Worm (Caenorhabditis elegans): ENCODE results near the gene ttll-15.

- TF ChIP-seq snpc-4 (tag; optimal IDR thresholded peaks at IDR 0.05) (no peak), egl-5 (tag; optimal IDR thresholded peaks at IDR 0.05) (no peak), nfya-1 (tag; optimal IDR thresholded peaks at IDR 0.05; ENCODE audit: insufficient read depth) (no peak), nhr-23 (tag; optimal IDR thresholded peaks at IDR 0.05) (no peak)
Observed at ce11 chrV:10313953-10314352, 44.4 kb upstream of the ttll-15 start, which contains the start of gene gcy-6.

All from whole organism, L3 larva.